Worm (Caenorhabditis elegans): ENCODE results near the gene clp-6.

- TF ChIP-seq Y22D7AL.16 (tag; optimal IDR thresholded peaks at IDR 0.05) = no peak
- TF ChIP-seq dmd-4 (tag; optimal IDR thresholded peaks at IDR 0.05; ENCODE audit: borderline replicate concordance) = no peak
- TF ChIP-seq tbx-2 (tag; optimal IDR thresholded peaks at IDR 0.05) = no peak
These were observed 43.4 kb downstream of the clp-6 start for ce11 chrIV:1391446-1391845.
